Worm (Caenorhabditis elegans) whole organism, young adult: ENCODE measurements around the gene nhr-156.

Experiments used
- B0019.2 ChIP-seq: fragments of 200-800 bp; sonication (Bioruptor generic); conservative IDR thresholded peaks from 2 replicates; pipeline ENCODE4 v1.3.6; 2022; ENCODE audit warnings: missing genetic modification reagents, missing genetic modification characterization, missing compliant biosample characterization
- F23B12.7 ChIP-seq: sonication (generic microtip); optimal IDR thresholded peaks from 2 replicates; lab custom pipeline; 2017; ENCODE audit warnings: missing genetic modification characterization, mild to moderate bottlenecking, missing compliant biosample characterization, antibody characterized with exemption, moderate library complexity; ENCODE audit not compliant: insufficient read depth
- F39B2.1 ChIP-seq: fragments of 200-800 bp; sonication (Bioruptor generic); IDR thresholded peaks from 2 replicates; pipeline ENCODE4 v1.3.6; 2022; ENCODE audit warnings: missing genetic modification reagents, missing genetic modification characterization, missing compliant biosample characterization
- F57C9.4 ChIP-seq: sonication (generic microtip); optimal IDR thresholded peaks from 2 replicates; lab custom pipeline; 2017; ENCODE audit warnings: mild to moderate bottlenecking, missing genetic modification characterization, missing compliant biosample characterization
- K11D2.4 ChIP-seq: fragments of 200-800 bp; sonication (Bioruptor generic); IDR thresholded peaks from 2 replicates; pipeline ENCODE4 v1.3.6; 2022; ENCODE audit warnings: missing genetic modification reagents, missing genetic modification characterization, missing compliant biosample characterization
- T07F8.4 ChIP-seq: sonication (generic microtip); optimal IDR thresholded peaks from 2 replicates; lab custom pipeline; 2016; ENCODE audit warnings: mild to moderate bottlenecking, missing genetic modification characterization, moderate library complexity, missing compliant biosample characterization
- Y53G8AR.9 ChIP-seq: fragments of 200-800 bp; sonication (Bioruptor generic); conservative IDR thresholded peaks from 2 replicates; pipeline ENCODE4 v1.3.6; 2022; ENCODE audit warnings: missing genetic modification reagents, missing genetic modification characterization, missing compliant biosample characterization
- Y95B8A.8 ChIP-seq: fragments of 200-800 bp; sonication (Bioruptor generic); IDR thresholded peaks from 2 replicates; pipeline ENCODE4 v1.3.6; 2022; ENCODE audit warnings: missing genetic modification reagents, missing genetic modification characterization, missing compliant biosample characterization
- ama-1 ChIP-seq, 3 experiments: fragments of 150-350 bp in 1 of 3; sonication (generic microtip) in 2 of 3; optimal IDR thresholded peaks; 2 replicates each; lab custom pipeline; 2014 to 2018; ENCODE audit warnings: missing biosample characterization in 2 of 3, missing genetic modification characterization in 2 of 3, missing genetic modification reagents in 2 of 3
- atf-7 ChIP-seq: sonication (generic microtip); optimal IDR thresholded peaks from 2 replicates; lab custom pipeline; 2017; ENCODE audit warnings: mild to moderate bottlenecking, missing genetic modification characterization, missing compliant biosample characterization
- attf-6 ChIP-seq: fragments of 200-800 bp; sonication (Bioruptor generic); IDR thresholded peaks from 2 replicates; pipeline ENCODE4 v1.3.6; 2022; ENCODE audit warnings: missing genetic modification reagents, missing genetic modification characterization, missing compliant biosample characterization
- bed-2 ChIP-seq: fragments of 200-800 bp; sonication (Bioruptor generic); IDR thresholded peaks from 2 replicates; pipeline ENCODE4 v1.3.6; 2022; ENCODE audit warnings: missing genetic modification reagents, missing genetic modification characterization, missing compliant biosample characterization
- ccch-3 ChIP-seq: fragments of 200-800 bp; sonication (Bioruptor generic); optimal IDR thresholded peaks from 2 replicates; lab custom pipeline; 2018; ENCODE audit warnings: mild to moderate bottlenecking, missing genetic modification characterization, missing compliant biosample characterization
- cebp-1 ChIP-seq, 2 experiments: fragments of 200-800 bp in 1 of 2; sonication (Bioruptor generic) in 1 of 2; sonication (generic microtip) in 1 of 2; IDR thresholded peaks in 1 of 2; optimal IDR thresholded peaks in 1 of 2; 2 replicates each; pipeline versions ENCODE4 v1.3.6 to Lab custom; 2017 to 2022; ENCODE audit warnings: missing compliant biosample characterization in 2 of 2, missing genetic modification characterization in 2 of 2, mild to moderate bottlenecking in 1 of 2, missing genetic modification reagents in 1 of 2, moderate library complexity in 1 of 2
- ceh-100 ChIP-seq: fragments of 200-800 bp; sonication (Bioruptor generic); IDR thresholded peaks from 2 replicates; pipeline ENCODE4 v1.3.6; 2022; ENCODE audit warnings: missing genetic modification reagents, missing genetic modification characterization, missing compliant biosample characterization
- ceh-27 ChIP-seq: fragments of 200-800 bp; sonication (Bioruptor generic); optimal IDR thresholded peaks from 2 replicates; lab custom pipeline; 2018; ENCODE audit warnings: mild to moderate bottlenecking, missing genetic modification characterization, moderate library complexity, missing compliant biosample characterization
- ceh-91 ChIP-seq: fragments of 200-800 bp; sonication (Bioruptor generic); IDR thresholded peaks from 2 replicates; pipeline ENCODE4 v1.3.6; 2022; ENCODE audit warnings: missing genetic modification reagents, missing genetic modification characterization, missing compliant biosample characterization
- chd-7 ChIP-seq: sonication (generic microtip); optimal IDR thresholded peaks from 2 replicates; lab custom pipeline; 2016; ENCODE audit warnings: mild to moderate bottlenecking, missing genetic modification characterization, moderate library complexity, missing compliant biosample characterization
- dpff-1 ChIP-seq: sonication (generic microtip); optimal IDR thresholded peaks from 2 replicates; lab custom pipeline; 2017; ENCODE audit warnings: mild to moderate bottlenecking, missing genetic modification characterization, missing compliant biosample characterization
- dpl-1 ChIP-seq: fragments of 150-350 bp; optimal IDR thresholded peaks from 2 replicates; lab custom pipeline; 2014; ENCODE audit warnings: missing biosample characterization, missing genetic modification reagents, missing genetic modification characterization
- gei-17 ChIP-seq: fragments of 200-800 bp; sonication (Bioruptor generic); optimal IDR thresholded peaks from 2 replicates; lab custom pipeline; 2018; ENCODE audit warnings: mild to moderate bottlenecking, missing genetic modification characterization, missing compliant biosample characterization
- let-526 ChIP-seq: fragments of 200-800 bp; sonication (Bioruptor generic); IDR thresholded peaks from 2 replicates; pipeline ENCODE4 v1.3.6; 2022; ENCODE audit warnings: missing genetic modification reagents, missing genetic modification characterization, missing compliant biosample characterization
- let-607 ChIP-seq, 2 experiments: fragments of 200-800 bp in 1 of 2; sonication (Bioruptor generic) in 1 of 2; sonication (generic microtip) in 1 of 2; optimal IDR thresholded peaks; 2 replicates each; lab custom pipeline; 2016 to 2018; ENCODE audit warnings: mild to moderate bottlenecking in 2 of 2, missing compliant biosample characterization in 2 of 2, missing genetic modification characterization in 2 of 2, moderate library complexity in 2 of 2, missing genotype in 1 of 2
- lin-54 ChIP-seq: fragments of 200-800 bp; sonication (Bioruptor generic); optimal IDR thresholded peaks from 2 replicates; lab custom pipeline; 2018; ENCODE audit warnings: mild to moderate bottlenecking, missing genetic modification characterization, missing compliant biosample characterization
- lir-1 ChIP-seq: fragments of 200-800 bp; sonication (Bioruptor generic); conservative IDR thresholded peaks from 2 replicates; pipeline ENCODE4 v1.3.6; 2022; ENCODE audit warnings: missing genetic modification reagents, missing genetic modification characterization, missing compliant biosample characterization
- madf-3 ChIP-seq: fragments of 200-800 bp; sonication (Bioruptor generic); IDR thresholded peaks from 2 replicates; pipeline ENCODE4 v1.3.6; 2022; ENCODE audit warnings: missing genetic modification reagents, missing genetic modification characterization, missing compliant biosample characterization
- rcor-1 ChIP-seq: fragments of 200-800 bp; sonication (Bioruptor generic); IDR thresholded peaks from 2 replicates; pipeline ENCODE4 v1.3.6; 2022; ENCODE audit warnings: missing genetic modification reagents, missing genetic modification characterization, missing compliant biosample characterization
- rec-8 ChIP-seq, 2 experiments: sonication (generic microtip); optimal IDR thresholded peaks; 2 replicates each; lab custom pipeline; 2016; ENCODE audit warnings: mild to moderate bottlenecking in 2 of 2, missing genetic modification characterization in 2 of 2, missing genetic modification reagents in 2 of 2, missing genotype in 2 of 2, missing biosample characterization in 1 of 2, missing compliant biosample characterization in 1 of 2, moderate library complexity in 1 of 2
- sea-2 ChIP-seq: fragments of 200-800 bp; sonication (Bioruptor generic); IDR thresholded peaks from 2 replicates; pipeline ENCODE4 v1.3.6; 2022; ENCODE audit warnings: missing genetic modification characterization, missing compliant biosample characterization
- snpc-3.4 ChIP-seq: sonication (generic microtip); optimal IDR thresholded peaks from 2 replicates; lab custom pipeline; 2017; ENCODE audit warnings: missing genetic modification characterization, mild to moderate bottlenecking, missing compliant biosample characterization, antibody characterized with exemption, moderate library complexity, missing genotype, missing genetic modification reagents
- unc-62 ChIP-seq: fragments of 150-350 bp; optimal IDR thresholded peaks from 2 replicates; lab custom pipeline; 2014; ENCODE audit warnings: missing biosample characterization, missing genetic modification reagents, missing genetic modification characterization
- xnd-1 ChIP-seq: sonication (generic microtip); optimal IDR thresholded peaks from 2 replicates; lab custom pipeline; 2016; ENCODE audit warnings: missing genotype, missing genetic modification reagents, missing genetic modification characterization, missing compliant biosample characterization
- zfh-2 ChIP-seq: fragments of 200-800 bp; sonication (Bioruptor generic); conservative IDR thresholded peaks from 2 replicates; pipeline ENCODE4 v1.3.6; 2022; ENCODE audit warnings: missing genetic modification reagents, missing genetic modification characterization, missing compliant biosample characterization
- ztf-18 ChIP-seq: sonication (generic microtip); optimal IDR thresholded peaks from 2 replicates; lab custom pipeline; 2016; ENCODE audit warnings: missing genotype, mild to moderate bottlenecking, missing genetic modification characterization, missing compliant biosample characterization

nhr-156 gene

ce11 chrV:3919289-3919688, 13.4 kb downstream of the nhr-156 start, which contains the start of gene srx-66:
TSS of gene srx-66 (plus strand) at chrV:3919589.
- TF ChIP-seq rcor-1 (GFP tag; lab: Robert Waterston, UW) (no peak), F23B12.7 (tag; lab: Kevin White, UChicago) (no peak), snpc-3.4 (tag; lab: Kevin White, UChicago) (no peak), T07F8.4 (tag; lab: Kevin White, UChicago) (no peak), attf-6 (GFP tag; lab: Robert Waterston, UW) (no peak), atf-7 (tag; lab: Kevin White, UChicago) (no peak), Y53G8AR.9 (GFP tag; lab: Robert Waterston, UW) (no peak), madf-3 (no peak), lin-54 (GFP tag; lab: Kevin White, UChicago) (no peak), ceh-91 (no peak), zfh-2 (GFP tag; lab: Robert Waterston, UW) (no peak), B0019.2 (no peak), bed-2 (GFP tag; lab: Robert Waterston, UW) (no peak), chd-7 (tag; lab: Kevin White, UChicago) (no peak), let-526 (GFP tag; lab: Robert Waterston, UW) (no peak), Y95B8A.8 (GFP tag; lab: Robert Waterston, UW) (no peak), F39B2.1 (GFP tag; lab: Robert Waterston, UW) (no peak), rec-8 (tag; optimal IDR thresholded peaks at IDR 0.05; lab: Kevin White, UChicago) (no peak)

ce11 chrV:3921635-3922034, 15.7 kb downstream of the nhr-156 start, which contains the start of gene srx-65:
TSS of gene srx-65 (plus strand) at chrV:3921935.
- TF ChIP-seq ccch-3, result no peak
- no peak for TF ChIP-seq madf-3
- no peak for TF ChIP-seq dpl-1 (GFP tag; lab: Kevin White, UChicago)
- TF ChIP-seq unc-62 (GFP tag; lab: Kevin White, UChicago), result no peak
- TF ChIP-seq gei-17 (GFP tag; lab: Kevin White, UChicago), result no peak
- no peak for TF ChIP-seq let-607 (tag; optimal IDR thresholded peaks at IDR 0.05; lab: Kevin White, UChicago)
- no peak for TF ChIP-seq F57C9.4 (tag; lab: Kevin White, UChicago)
- no peak for TF ChIP-seq xnd-1 (tag; lab: Kevin White, UChicago)
- TF ChIP-seq sea-2 (GFP tag; lab: Robert Waterston, UW), result no peak
- TF ChIP-seq ztf-18, result no peak
- TF ChIP-seq cebp-1 (GFP tag; IDR thresholded peaks at IDR 0.05; lab: Robert Waterston, UW), result no peak
- no peak for TF ChIP-seq cebp-1 (tag; optimal IDR thresholded peaks at IDR 0.05; lab: Kevin White, UChicago)
- no peak for TF ChIP-seq ama-1 (optimal IDR thresholded peaks at IDR 0.05; lab: Kevin White, UChicago)
- TF ChIP-seq ama-1 (GFP tag; optimal IDR thresholded peaks at IDR 0.05; lab: Kevin White, UChicago), result no peak
- TF ChIP-seq ceh-100 (GFP tag; lab: Robert Waterston, UW), result no peak
- TF ChIP-seq rcor-1 (GFP tag; lab: Robert Waterston, UW), result no peak
- no peak for TF ChIP-seq let-526 (GFP tag; lab: Robert Waterston, UW)
- TF ChIP-seq K11D2.4 (GFP tag; lab: Robert Waterston, UW), result no peak
- no peak for TF ChIP-seq dpff-1
- TF ChIP-seq lir-1 (GFP tag; lab: Robert Waterston, UW), result no peak

ce11 chrV:3922547-3922946, 16.6 kb downstream of the nhr-156 start:
- TF ChIP-seq ceh-27 (no peak), madf-3 (0 out of 2 replicates have a peak, but pooled peaks have one; percentile 45)
